Fruit fly (Drosophila melanogaster): ENCODE results near the gene Snx17.

The Snx17 gene

DNA sequence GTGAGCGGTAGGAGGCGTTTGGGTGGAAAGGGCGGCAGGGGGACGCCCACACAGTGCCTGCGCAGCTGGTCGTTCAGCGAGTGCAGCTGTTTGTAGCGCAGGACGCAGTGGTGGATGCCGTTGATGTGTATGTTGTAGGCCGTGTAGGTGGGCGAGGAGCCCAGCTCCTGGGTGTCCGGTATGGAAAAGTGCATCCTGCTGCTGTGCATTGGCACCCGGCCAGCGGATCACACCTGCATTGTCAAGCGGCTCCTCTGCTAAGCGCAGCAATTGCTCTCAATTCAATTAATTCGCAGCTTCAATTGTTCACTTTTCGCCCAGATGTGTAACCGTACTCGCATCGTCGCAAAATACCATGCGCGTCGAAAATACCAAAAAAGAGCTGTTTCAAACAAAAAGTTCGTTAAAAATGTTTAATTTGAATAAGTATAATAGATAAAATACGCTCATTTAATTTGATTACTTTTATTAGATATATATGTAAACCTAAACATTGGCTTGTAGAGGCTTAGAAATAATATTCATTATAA is at the start of gene Snx17:
Gene Snx17 (minus strand): TSS at position 329 of the 530 bp plus-strand sequence.
- TF ChIP-seq Dfd (GFP tag; optimal IDR thresholded peaks at IDR 0.05) = no peak
- no peak for TF ChIP-seq CG9705 (GFP tag; optimal IDR thresholded peaks at IDR 0.05)
- no peak for TF ChIP-seq sv (GFP tag; optimal IDR thresholded peaks at IDR 0.05)
- TF ChIP-seq usp (GFP tag; optimal IDR thresholded peaks at IDR 0.05) = no peak
- no peak for TF ChIP-seq Hr83 (GFP tag; optimal IDR thresholded peaks at IDR 0.05; ENCODE audit: poor library complexity, severe bottlenecking)
- TF ChIP-seq lola (GFP tag; optimal IDR thresholded peaks at IDR 0.05) = no peak
- no peak for TF ChIP-seq GATAd (GFP tag; optimal IDR thresholded peaks at IDR 0.05)
- TF ChIP-seq OdsH (GFP tag; optimal IDR thresholded peaks at IDR 0.05) = no peak
- TF ChIP-seq sage (GFP tag; optimal IDR thresholded peaks at IDR 0.05) = no peak
- TF ChIP-seq psq (GFP tag; optimal IDR thresholded peaks at IDR 0.05) = no peak
- TF ChIP-seq Dif (GFP tag; optimal IDR thresholded peaks at IDR 0.05; ENCODE audit: partially characterized antibody) = no peak
- TF ChIP-seq CrebA (GFP tag; optimal IDR thresholded peaks at IDR 0.05; ENCODE audit: borderline replicate concordance) = no peak
- TF ChIP-seq Myc (optimal IDR thresholded peaks at IDR 0.05) = no peak
- no peak for TF ChIP-seq Rel (GFP tag; optimal IDR thresholded peaks at IDR 0.05)
- no peak for TF ChIP-seq Rel (tag; optimal IDR thresholded peaks at IDR 0.05)
- TF ChIP-seq Sp1 (GFP tag; optimal IDR thresholded peaks at IDR 0.05) = no peak
- TF ChIP-seq N (GFP tag; optimal IDR thresholded peaks at IDR 0.05) = no peak
- no peak for TF ChIP-seq Vsx2 (GFP tag; optimal IDR thresholded peaks at IDR 0.05; ENCODE audit: partially characterized antibody)
- no peak for TF ChIP-seq woc (GFP tag; optimal IDR thresholded peaks at IDR 0.05)

DNA sequence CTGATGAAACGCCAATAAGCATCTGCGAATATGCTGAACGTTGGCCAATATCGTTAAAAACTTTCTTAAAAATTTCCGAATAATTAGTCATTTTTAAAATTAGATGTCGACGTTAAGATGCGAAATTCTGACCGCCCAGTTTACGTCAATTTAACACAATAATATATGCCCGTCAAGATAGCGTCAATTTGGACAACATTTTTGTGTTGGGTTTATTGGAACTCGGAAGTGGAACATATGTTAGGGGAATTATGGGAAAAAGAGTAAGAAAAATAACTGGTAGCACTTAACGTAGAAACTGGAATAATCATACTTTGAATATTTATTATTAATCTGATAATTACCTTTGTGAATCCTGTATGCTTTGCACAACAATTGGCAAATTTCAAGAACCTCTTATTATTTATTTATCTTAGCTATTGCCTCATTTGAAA is 49.0 kb upstream of the Snx17 start, which contains the start of gene CG5676:
Gene CG5676 (minus strand): TSS at position 167 of the 434 bp plus-strand sequence.
- TF ChIP-seq foxo (GFP tag; optimal IDR thresholded peaks at IDR 0.05) (no peak), Hnf4 (GFP tag; optimal IDR thresholded peaks at IDR 0.05) (no peak), dl (GFP tag; optimal IDR thresholded peaks at IDR 0.05; ENCODE audit: insufficient read depth in 1 of 2, partially characterized antibody in 2 of 2) (no peak), Rel (GFP tag; optimal IDR thresholded peaks at IDR 0.05) (no peak), Rel (tag; optimal IDR thresholded peaks at IDR 0.05) (no peak), sage (GFP tag; optimal IDR thresholded peaks at IDR 0.05) (peak; percentile 40), Abd-B (GFP tag; optimal IDR thresholded peaks at IDR 0.05) (no peak), usp (GFP tag; optimal IDR thresholded peaks at IDR 0.05) (no peak), GATAd (GFP tag; optimal IDR thresholded peaks at IDR 0.05) (no peak), Mio (GFP tag; optimal IDR thresholded peaks at IDR 0.05) (no peak), CrebA (GFP tag; optimal IDR thresholded peaks at IDR 0.05; ENCODE audit: borderline replicate concordance) (no peak), woc (GFP tag; optimal IDR thresholded peaks at IDR 0.05) (peak; percentile 41), Dfd (GFP tag; optimal IDR thresholded peaks at IDR 0.05) (no peak), HLH106 (tag; optimal IDR thresholded peaks at IDR 0.05) (no peak), fru (GFP tag; optimal IDR thresholded peaks at IDR 0.05) (no peak), rgr (GFP tag; optimal IDR thresholded peaks at IDR 0.05) (no peak)

DNA sequence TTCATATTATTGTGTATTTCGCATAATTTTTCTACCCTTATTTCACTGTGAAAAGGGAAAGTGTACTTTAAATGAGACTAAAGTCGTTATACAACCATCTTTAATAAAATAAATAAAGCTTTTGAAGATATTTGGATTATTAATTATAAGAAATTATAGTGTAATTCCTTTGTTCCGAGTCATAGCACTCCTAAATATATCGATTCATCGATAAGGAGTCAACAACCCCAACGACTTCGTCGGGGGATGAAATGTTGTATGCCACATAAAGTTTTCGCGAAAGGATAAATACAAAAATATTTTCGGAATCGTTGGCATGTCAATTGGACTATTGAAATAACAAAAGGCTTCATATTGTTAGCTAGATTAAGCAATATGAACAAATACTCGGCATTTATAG is 44.8 kb upstream of the Snx17 start, which contains the start of gene Ror:
Gene Ror (plus strand): TSS at position 252 of the 400 bp plus-strand sequence.
- TF ChIP-seq sv (GFP tag; optimal IDR thresholded peaks at IDR 0.05) = no peak
- TF ChIP-seq lola (GFP tag; optimal IDR thresholded peaks at IDR 0.05) = no peak
- TF ChIP-seq Dfd (GFP tag; optimal IDR thresholded peaks at IDR 0.05) = no peak
- no peak for TF ChIP-seq Jra (GFP tag; optimal IDR thresholded peaks at IDR 0.05)

DNA sequence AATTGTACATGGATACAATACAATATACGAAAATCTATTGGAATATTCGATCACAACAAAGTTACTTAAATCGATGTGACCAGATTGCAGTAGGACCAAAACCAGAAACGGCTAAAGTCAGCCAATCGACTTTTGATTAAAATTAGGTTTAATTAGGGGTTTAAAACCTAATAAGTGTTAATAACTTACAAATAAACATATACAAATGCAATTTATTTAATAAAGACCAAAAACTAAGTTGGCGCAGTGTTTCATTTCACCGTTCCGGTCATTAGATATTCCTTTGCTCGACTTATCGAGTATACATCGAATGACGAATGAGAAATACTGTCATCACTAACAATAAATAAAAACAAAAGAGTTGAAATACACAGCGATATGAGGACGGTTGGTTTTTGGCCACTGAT is 43.7 kb upstream of the Snx17 start, which contains the start of the genes bsk and CG31717:
Gene bsk (minus strand): TSS at position 61 of the 407 bp plus-strand sequence.
Gene CG31717 (plus strand): TSS at position 297 of the 407 bp plus-strand sequence.
- TF ChIP-seq OdsH (GFP tag; optimal IDR thresholded peaks at IDR 0.05) = no peak
- no peak for TF ChIP-seq brk (GFP tag; optimal IDR thresholded peaks at IDR 0.05)
- peak; percentile 71 for TF ChIP-seq jim (GFP tag; optimal IDR thresholded peaks at IDR 0.05)
- TF ChIP-seq Dfd (GFP tag; optimal IDR thresholded peaks at IDR 0.05) = no peak
- peak; percentile 60 for TF ChIP-seq tai (GFP tag; optimal IDR thresholded peaks at IDR 0.05)
- TF ChIP-seq Jra (GFP tag; optimal IDR thresholded peaks at IDR 0.05) = peak; percentile 32
- no peak for TF ChIP-seq sage (GFP tag; optimal IDR thresholded peaks at IDR 0.05)
- TF ChIP-seq Hnf4 (GFP tag; optimal IDR thresholded peaks at IDR 0.05) = no peak
- no peak for TF ChIP-seq Vsx2 (GFP tag; optimal IDR thresholded peaks at IDR 0.05; ENCODE audit: partially characterized antibody)

Data from whole organism, wandering third instar larva.